Fruit fly (Drosophila melanogaster) whole organism: ENCODE data around the gene jar.

Experiments used
- CG8478 ChIP-seq: fragments of >200 bp; optimal IDR thresholded peaks from 2 replicates; lab custom pipeline; 2018; ENCODE audit warnings: inconsistent platforms
- Dll ChIP-seq: fragments of >200 bp; optimal IDR thresholded peaks from 2 replicates; lab custom pipeline; 2017
- EcR ChIP-seq, 2 experiments: fragments of >200 bp; optimal IDR thresholded peaks; 2 replicates each; lab custom pipeline; 2017; ENCODE audit warnings: missing biosample characterization in 2 of 2, missing genetic modification characterization in 2 of 2, missing genetic modification reagents in 2 of 2
- pan ChIP-seq: fragments of >200 bp; optimal IDR thresholded peaks from 2 replicates; lab custom pipeline; 2017
- psq ChIP-seq: fragments of >200 bp; optimal IDR thresholded peaks from 2 replicates; lab custom pipeline; 2017
- usp ChIP-seq: fragments of >200 bp; optimal IDR thresholded peaks from 2 replicates; lab custom pipeline; 2017; ENCODE audit warnings: missing biosample characterization, missing genetic modification characterization, mixed read lengths

jar gene

dm6 chr3R:24213644-24214043 lies 57.4 kb downstream of the jar start:
- TF ChIP-seq Dll (lab: Kevin White, UChicago) (no peak), EcR (GFP tag; optimal IDR thresholded peaks at IDR 0.05; lab: Kevin White, UChicago) (no peak), usp (GFP tag; lab: Kevin White, UChicago) (no peak), pan (lab: Kevin White, UChicago) (no peak), psq (no peak), CG8478 (lab: Kevin White, UChicago) (no peak)

- TF ChIP-seq psq (no peak), EcR (GFP tag; optimal IDR thresholded peaks at IDR 0.05; lab: Kevin White, UChicago) (no peak), pan (lab: Kevin White, UChicago) (no peak), usp (GFP tag; lab: Kevin White, UChicago) (no peak), CG8478 (lab: Kevin White, UChicago) (no peak), Dll (lab: Kevin White, UChicago) (no peak)
Measured at dm6 chr3R:24206341-24207114, 64.5 kb downstream of the jar start.

dm6 chr3R:24205935-24206334 lies 65.1 kb downstream of the jar start:
- TF ChIP-seq Dll (lab: Kevin White, UChicago) = no peak
- no peak for TF ChIP-seq psq
- TF ChIP-seq pan (lab: Kevin White, UChicago) = peak; percentile 90

dm6 chr3R:24205234-24205894 lies 65.7 kb downstream of the jar start:
- no peak for TF ChIP-seq psq
- TF ChIP-seq Dll (lab: Kevin White, UChicago) = peak; percentile 38
- no peak for TF ChIP-seq pan (lab: Kevin White, UChicago)
- no peak for TF ChIP-seq EcR (GFP tag; optimal IDR thresholded peaks at IDR 0.05; lab: Kevin White, UChicago)
- TF ChIP-seq CG8478 (lab: Kevin White, UChicago) = no peak
- TF ChIP-seq usp (GFP tag; lab: Kevin White, UChicago) = no peak

dm6 chr3R:24204022-24204421 lies 67.0 kb downstream of the jar start:
- TF ChIP-seq pan (lab: Kevin White, UChicago) = no peak
- no peak for TF ChIP-seq usp (GFP tag; lab: Kevin White, UChicago)
- TF ChIP-seq Dll (lab: Kevin White, UChicago) = no peak
- TF ChIP-seq CG8478 (lab: Kevin White, UChicago) = no peak
- no peak for TF ChIP-seq psq
- TF ChIP-seq EcR (GFP tag; optimal IDR thresholded peaks at IDR 0.05; lab: Kevin White, UChicago) = no peak

- TF ChIP-seq psq (no peak), usp (GFP tag; lab: Kevin White, UChicago) (no peak), Dll (lab: Kevin White, UChicago) (no peak), pan (lab: Kevin White, UChicago) (no peak), EcR (GFP tag; optimal IDR thresholded peaks at IDR 0.05; lab: Kevin White, UChicago) (no peak)
Measured at dm6 chr3R:24203426-24203825, 67.6 kb downstream of the jar start.
